Fruit fly (Drosophila melanogaster): ENCODE data around the gene CG15412.

- no peak for TF ChIP-seq psq (optimal IDR thresholded peaks at IDR 0.05)
- TF ChIP-seq h (optimal IDR thresholded peaks at IDR 0.05), result no peak
Measured at dm6 chr2L:3351575-3352219, 23.8 kb downstream of the CG15412 start.
